Worm (Caenorhabditis elegans) whole organism, late embryonic: ENCODE results near the gene C50F4.4.

Experiments used
- C38D4.7 ChIP-seq: fragments of 200-800 bp; sonication (Bioruptor generic); optimal IDR thresholded peaks from 2 replicates; lab custom pipeline; 2018; ENCODE audit warnings: mild to moderate bottlenecking, missing genetic modification characterization, moderate library complexity, missing compliant biosample characterization
- F13H6.1 ChIP-seq: sonication (generic microtip); optimal IDR thresholded peaks from 2 replicates; lab custom pipeline; 2016; ENCODE audit warnings: missing genetic modification characterization, missing compliant biosample characterization
- K02D7.2 ChIP-seq: sonication (generic microtip); optimal IDR thresholded peaks from 2 replicates; lab custom pipeline; 2017; ENCODE audit warnings: mild to moderate bottlenecking, missing genetic modification characterization, missing compliant biosample characterization
- K09A11.1 ChIP-seq: sonication (generic microtip); optimal IDR thresholded peaks from 2 replicates; lab custom pipeline; 2017; ENCODE audit warnings: antibody characterized with exemption, mild to moderate bottlenecking, missing genetic modification characterization, missing compliant biosample characterization; ENCODE audit not compliant: insufficient read depth
- T23F11.4 ChIP-seq: fragments of 200-800 bp; sonication (Bioruptor generic); optimal IDR thresholded peaks from 2 replicates; lab custom pipeline; 2018; ENCODE audit warnings: mild to moderate bottlenecking, missing genetic modification characterization, missing compliant biosample characterization
- Y22D7AL.16 ChIP-seq: sonication (generic microtip); optimal IDR thresholded peaks from 2 replicates; lab custom pipeline; 2016; ENCODE audit warnings: missing genetic modification characterization, missing compliant biosample characterization
- ama-1 ChIP-seq: fragments of 150-350 bp; optimal IDR thresholded peaks from 2 replicates; lab custom pipeline; 2014
- ceh-14 ChIP-seq: sonication (generic microtip); optimal IDR thresholded peaks from 2 replicates; lab custom pipeline; 2016; ENCODE audit warnings: missing genotype, missing genetic modification characterization, missing compliant biosample characterization
- ceh-18 ChIP-seq: sonication (generic microtip); optimal IDR thresholded peaks from 2 replicates; lab custom pipeline; 2016; ENCODE audit warnings: missing genetic modification characterization, missing compliant biosample characterization
- ceh-19 ChIP-seq: fragments of 200-800 bp; sonication (Bioruptor generic); optimal IDR thresholded peaks from 2 replicates; lab custom pipeline; 2018; ENCODE audit warnings: mild to moderate bottlenecking, missing genetic modification characterization, missing compliant biosample characterization
- ceh-30 ChIP-seq: fragments of 150-350 bp; optimal IDR thresholded peaks from 2 replicates; lab custom pipeline; 2014; ENCODE audit warnings: missing biosample characterization, missing genetic modification characterization
- ceh-31 ChIP-seq: sonication (generic microtip); optimal IDR thresholded peaks from 2 replicates; lab custom pipeline; 2016; ENCODE audit warnings: missing genetic modification characterization, missing compliant biosample characterization
- ceh-48 ChIP-seq: sonication (generic microtip); optimal IDR thresholded peaks from 2 replicates; lab custom pipeline; 2016; ENCODE audit warnings: missing genetic modification characterization, inconsistent platforms, missing compliant biosample characterization
- ceh-6 ChIP-seq: fragments of 200-800 bp; sonication (Bioruptor generic); optimal IDR thresholded peaks from 2 replicates; lab custom pipeline; 2018; ENCODE audit warnings: mild to moderate bottlenecking, missing genetic modification characterization, missing compliant biosample characterization
- ceh-9 ChIP-seq: sonication (generic microtip); optimal IDR thresholded peaks from 2 replicates; lab custom pipeline; 2016; ENCODE audit warnings: mild to moderate bottlenecking, missing genetic modification characterization, inconsistent platforms, missing compliant biosample characterization
- che-1 ChIP-seq: sonication (generic microtip); optimal IDR thresholded peaks from 2 replicates; lab custom pipeline; 2016; ENCODE audit warnings: mild to moderate bottlenecking, missing genetic modification characterization, missing compliant biosample characterization
- elt-2 ChIP-seq: sonication (generic microtip); optimal IDR thresholded peaks from 2 replicates; lab custom pipeline; 2016; ENCODE audit warnings: missing genetic modification reagents, missing genetic modification characterization, missing compliant biosample characterization
- elt-4 ChIP-seq: sonication (generic microtip); optimal IDR thresholded peaks from 2 replicates; lab custom pipeline; 2016; ENCODE audit warnings: missing genetic modification characterization, missing compliant biosample characterization
- eyg-1 ChIP-seq: sonication (generic microtip); optimal IDR thresholded peaks from 2 replicates; lab custom pipeline; 2016; ENCODE audit warnings: missing genotype, missing genetic modification characterization, missing compliant biosample characterization
- fkh-10 ChIP-seq: fragments of 150-350 bp; optimal IDR thresholded peaks from 2 replicates; lab custom pipeline; 2014; ENCODE audit warnings: missing biosample characterization, missing genetic modification reagents, missing genetic modification characterization
- hlh-13 ChIP-seq: fragments of 200-800 bp; sonication (Bioruptor generic); optimal IDR thresholded peaks from 2 replicates; lab custom pipeline; 2018; ENCODE audit warnings: mild to moderate bottlenecking, missing genetic modification characterization, missing compliant biosample characterization
- hlh-30 ChIP-seq: sonication (generic microtip); optimal IDR thresholded peaks from 2 replicates; lab custom pipeline; 2017; ENCODE audit warnings: antibody characterized with exemption, missing genetic modification characterization, missing compliant biosample characterization; ENCODE audit not compliant: insufficient read depth
- hlh-6 ChIP-seq: sonication (generic microtip); optimal IDR thresholded peaks from 2 replicates; lab custom pipeline; 2016; ENCODE audit warnings: missing genotype, missing genetic modification characterization, missing compliant biosample characterization
- nfya-1 ChIP-seq: sonication (generic microtip); optimal IDR thresholded peaks from 2 replicates; lab custom pipeline; 2017; ENCODE audit warnings: missing genetic modification characterization, mild to moderate bottlenecking, missing compliant biosample characterization, antibody characterized with exemption, moderate library complexity
- nhr-11 ChIP-seq: fragments of 150-350 bp; optimal IDR thresholded peaks from 2 replicates; lab custom pipeline; 2014; ENCODE audit warnings: missing biosample characterization, missing genetic modification characterization
- nhr-232 ChIP-seq: sonication (generic microtip); optimal IDR thresholded peaks from 2 replicates; lab custom pipeline; 2016; ENCODE audit warnings: missing genetic modification characterization, missing compliant biosample characterization
- npax-4 ChIP-seq: sonication (generic microtip); optimal IDR thresholded peaks from 2 replicates; lab custom pipeline; 2016; ENCODE audit warnings: missing genetic modification characterization, missing compliant biosample characterization
- odd-2 ChIP-seq: sonication (generic microtip); optimal IDR thresholded peaks from 2 replicates; lab custom pipeline; 2017; ENCODE audit warnings: antibody characterized with exemption, mild to moderate bottlenecking, missing genetic modification characterization, missing compliant biosample characterization
- pat-9 ChIP-seq: fragments of 200-800 bp; sonication (Bioruptor generic); optimal IDR thresholded peaks from 2 replicates; lab custom pipeline; 2018; ENCODE audit warnings: mild to moderate bottlenecking, missing genetic modification characterization, moderate library complexity, missing compliant biosample characterization
- pax-1 ChIP-seq: fragments of 150-350 bp; optimal IDR thresholded peaks from 2 replicates; lab custom pipeline; 2014; ENCODE audit warnings: missing biosample characterization, missing genetic modification characterization
- pha-2 ChIP-seq: sonication (generic microtip); optimal IDR thresholded peaks from 2 replicates; lab custom pipeline; 2017; ENCODE audit warnings: mild to moderate bottlenecking, missing genetic modification characterization, missing compliant biosample characterization
- ref-2 ChIP-seq: sonication (generic microtip); optimal IDR thresholded peaks from 2 replicates; lab custom pipeline; 2016; ENCODE audit warnings: missing genetic modification characterization, missing compliant biosample characterization
- rnt-1 ChIP-seq: sonication (generic microtip); optimal IDR thresholded peaks from 2 replicates; lab custom pipeline; 2016; ENCODE audit warnings: missing genetic modification characterization, missing compliant biosample characterization
- sdc-2 ChIP-seq: sonication (generic microtip); optimal IDR thresholded peaks from 2 replicates; lab custom pipeline; 2016; ENCODE audit warnings: missing genotype, missing genetic modification characterization, missing compliant biosample characterization
- sox-2 ChIP-seq: fragments of 200-800 bp; sonication (Bioruptor generic); IDR thresholded peaks from 2 replicates; pipeline ENCODE4 v1.3.6; 2022; ENCODE audit warnings: missing genetic modification reagents, missing genetic modification characterization, missing compliant biosample characterization
- sox-4 ChIP-seq: sonication (generic microtip); optimal IDR thresholded peaks from 2 replicates; lab custom pipeline; 2017; ENCODE audit warnings: mild to moderate bottlenecking, missing genetic modification characterization, inconsistent platforms, missing compliant biosample characterization
- syd-9 ChIP-seq: sonication (generic microtip); optimal IDR thresholded peaks from 2 replicates; lab custom pipeline; 2016; ENCODE audit warnings: mild to moderate bottlenecking, missing genetic modification characterization, moderate library complexity, missing compliant biosample characterization
- tbx-2 ChIP-seq: sonication (generic microtip); optimal IDR thresholded peaks from 2 replicates; lab custom pipeline; 2016; ENCODE audit warnings: missing genetic modification characterization, missing compliant biosample characterization
- unc-3 ChIP-seq, 2 experiments: fragments of 200-800 bp in 1 of 2; sonication (Bioruptor generic) in 1 of 2; sonication (generic microtip) in 1 of 2; conservative IDR thresholded peaks in 1 of 2; optimal IDR thresholded peaks in 1 of 2; 2 replicates each; pipeline versions ENCODE4 v1.3.6 to Lab custom; 2016 to 2022; ENCODE audit warnings: missing compliant biosample characterization in 2 of 2, missing genetic modification characterization in 2 of 2, missing genetic modification reagents in 1 of 2
- unc-42 ChIP-seq: sonication (generic microtip); optimal IDR thresholded peaks from 2 replicates; lab custom pipeline; 2016; ENCODE audit warnings: missing genotype, missing genetic modification characterization, missing compliant biosample characterization
- unc-55 ChIP-seq: sonication (generic microtip); optimal IDR thresholded peaks from 2 replicates; lab custom pipeline; 2017; ENCODE audit warnings: missing biosample characterization, missing genetic modification reagents, missing genetic modification characterization
- unc-86 ChIP-seq: sonication (generic microtip); optimal IDR thresholded peaks from 2 replicates; lab custom pipeline; 2016; ENCODE audit warnings: missing genetic modification characterization, missing compliant biosample characterization

The C50F4.4 gene

ce11 chrV:9531477-9531876, 5.1 kb upstream of the C50F4.4 start, which contains the start of the genes C50F4.10 and pfk-1.2:
C50F4.10 (minus strand) TSS chrV:9531577.
pfk-1.2 (plus strand) TSS chrV:9531801.
- TF ChIP-seq unc-55 (GFP tag; lab: Kevin White, UChicago) (no peak), hlh-13 (GFP tag; lab: Kevin White, UChicago) (no peak), ama-1 (lab: Kevin White, UChicago) (no peak), ref-2 (tag; lab: Kevin White, UChicago) (no peak), K02D7.2 (tag; lab: Kevin White, UChicago) (no peak), fkh-10 (no peak), ceh-9 (tag; lab: Kevin White, UChicago) (no peak), npax-4 (tag; lab: Kevin White, UChicago) (no peak), odd-2 (tag; lab: Kevin White, UChicago) (no peak), sox-2 (GFP tag; lab: Robert Waterston, UW) (no peak), T23F11.4 (GFP tag; lab: Kevin White, UChicago) (no peak), ceh-48 (no peak), nfya-1 (tag; lab: Kevin White, UChicago) (no peak), sdc-2 (tag; lab: Kevin White, UChicago) (no peak), unc-86 (tag; lab: Kevin White, UChicago) (no peak), unc-42 (tag; lab: Kevin White, UChicago) (no peak), eyg-1 (no peak), ceh-31 (tag; lab: Kevin White, UChicago) (no peak)

- no peak for TF ChIP-seq sox-4 (tag; lab: Kevin White, UChicago)
Measured at ce11 chrV:9534621-9535020, 1.9 kb upstream of the C50F4.4 start, which contains the start of gene tag-329. tag-329 (plus strand) TSS chrV:9534921.

- TF ChIP-seq ceh-6 (GFP tag; lab: Kevin White, UChicago) = no peak
Measured at ce11 chrV:9539638-9540037, 3.1 kb downstream of the C50F4.4 start, which contains the start of gene C50F4.12. C50F4.12 (minus strand) TSS chrV:9539738.

- TF ChIP-seq syd-9 (tag; lab: Kevin White, UChicago) (no peak), Y22D7AL.16 (tag; lab: Kevin White, UChicago) (no peak), ceh-30 (tag; lab: Kevin White, UChicago) (no peak), nhr-11 (tag; lab: Kevin White, UChicago) (no peak), K09A11.1 (tag; lab: Kevin White, UChicago) (no peak), C38D4.7 (GFP tag; lab: Kevin White, UChicago) (no peak), ceh-6 (GFP tag; lab: Kevin White, UChicago) (no peak), nhr-232 (no peak), rnt-1 (tag; lab: Kevin White, UChicago) (no peak)
Measured at ce11 chrV:9541506-9541905, 4.9 kb downstream of the C50F4.4 start, which contains the start of gene C50F4.16. C50F4.16 (minus strand) TSS chrV:9541606.

ce11 chrV:9544176-9544632, 7.6 kb downstream of the C50F4.4 start, which contains the start of gene mdf-1:
mdf-1 (minus strand) TSS chrV:9544226.
- TF ChIP-seq ceh-9 (tag; lab: Kevin White, UChicago) (no peak), K09A11.1 (tag; lab: Kevin White, UChicago) (peak; percentile 62), ceh-14 (tag; lab: Kevin White, UChicago) (peak; percentile 50), ceh-18 (tag; lab: Kevin White, UChicago) (peak; percentile 31), pha-2 (tag; lab: Kevin White, UChicago) (no peak), unc-86 (tag; lab: Kevin White, UChicago) (peak; percentile 25), unc-3 (GFP tag; conservative IDR thresholded peaks at IDR 0.05; lab: Robert Waterston, UW) (0 out of 2 replicates have a peak, but pooled peaks have one; percentile 6), unc-3 (tag; optimal IDR thresholded peaks at IDR 0.05; lab: Kevin White, UChicago) (no peak), hlh-30 (tag; lab: Kevin White, UChicago) (no peak), nfya-1 (tag; lab: Kevin White, UChicago) (peak; percentile 69), ceh-19 (GFP tag; lab: Kevin White, UChicago) (no peak), ceh-30 (tag; lab: Kevin White, UChicago) (no peak), elt-4 (tag; lab: Kevin White, UChicago) (no peak), F13H6.1 (tag; lab: Kevin White, UChicago) (no peak), hlh-6 (tag; lab: Kevin White, UChicago) (no peak), pax-1 (tag; lab: Kevin White, UChicago) (peak; percentile 21), che-1 (tag; lab: Kevin White, UChicago) (peak; percentile 2), K02D7.2 (tag; lab: Kevin White, UChicago) (peak; percentile 16), ref-2 (tag; lab: Kevin White, UChicago) (peak; percentile 7), unc-42 (tag; lab: Kevin White, UChicago) (peak; percentile 25), tbx-2 (tag; lab: Kevin White, UChicago) (peak; percentile 73), elt-2 (tag; lab: Kevin White, UChicago) (peak; percentile 50), pat-9 (peak; percentile 31), ceh-31 (tag; lab: Kevin White, UChicago) (peak; percentile 42)
